Fruit fly (Drosophila melanogaster) whole organism, embryonic: ENCODE measurements around the gene CG44090.
A peak's percentile ranks its signal among the peaks of the same experiment; 100 is the strongest.

ENCODE experiments used
- Atf3 ChIP-seq: fragments of 200-800 bp; sonication (Bioruptor generic); optimal IDR thresholded peaks from 3 replicates; lab custom pipeline; 2016; ENCODE audit warnings: missing biosample characterization, missing genetic modification characterization
- CG10462 ChIP-seq: fragments of 200-800 bp; sonication (Bioruptor generic); optimal IDR thresholded peaks from 2 replicates; lab custom pipeline; 2016; ENCODE audit warnings: missing biosample characterization, missing genetic modification characterization
- CG10654 ChIP-seq: fragments of 200-800 bp; sonication (Bioruptor generic); optimal IDR thresholded peaks from 2 replicates; lab custom pipeline; 2016; ENCODE audit warnings: missing biosample characterization, missing genetic modification characterization
- CG11093 ChIP-seq: fragments of 200-800 bp; sonication (Bioruptor generic); IDR thresholded peaks from 3 replicates; pipeline ENCODE4 v1.3.6; 2022; ENCODE audit warnings: missing biosample characterization, missing genetic modification characterization
- CG11696 ChIP-seq: fragments of 200-800 bp; sonication (Bioruptor generic); IDR thresholded peaks from 2 replicates; pipeline ENCODE4 v1.3.6; 2022; ENCODE audit warnings: missing biosample characterization, missing genetic modification characterization
- CG12219 ChIP-seq: fragments of 200-800 bp; sonication (Bioruptor generic); optimal IDR thresholded peaks from 3 replicates; lab custom pipeline; 2018; ENCODE audit warnings: missing biosample characterization, mild to moderate bottlenecking, missing genetic modification characterization
- CG13296 ChIP-seq: fragments of 200-800 bp; sonication (Bioruptor generic); optimal IDR thresholded peaks from 3 replicates; lab custom pipeline; 2018; ENCODE audit warnings: missing biosample characterization, mild to moderate bottlenecking, missing genetic modification characterization
- CG15073 ChIP-seq: fragments of 200-800 bp; sonication (Bioruptor generic); optimal IDR thresholded peaks from 2 replicates; lab custom pipeline; 2016; ENCODE audit warnings: missing biosample characterization, missing genetic modification characterization
- CG15514 ChIP-seq: fragments of 200-800 bp; sonication (Bioruptor generic); optimal IDR thresholded peaks from 3 replicates; lab custom pipeline; 2017; ENCODE audit warnings: missing biosample characterization, missing genetic modification characterization, mild to moderate bottlenecking, moderate library complexity, missing genetic modification reagents
- CG1602 ChIP-seq: fragments of 200-800 bp; sonication (Bioruptor generic); optimal IDR thresholded peaks from 3 replicates; lab custom pipeline; 2016; ENCODE audit warnings: missing biosample characterization, missing genetic modification characterization
- CG16863 ChIP-seq: fragments of 200-800 bp; sonication (Bioruptor generic); optimal IDR thresholded peaks from 3 replicates; lab custom pipeline; 2016; ENCODE audit warnings: missing biosample characterization, missing genetic modification characterization
- CG3065 ChIP-seq: fragments of 200-800 bp; sonication (Bioruptor generic); optimal IDR thresholded peaks from 2 replicates; lab custom pipeline; 2016; ENCODE audit warnings: missing biosample characterization, missing genetic modification characterization
- CG31224 ChIP-seq: fragments of 200-800 bp; sonication (Bioruptor generic); IDR thresholded peaks from 2 replicates; pipeline ENCODE4 v1.3.6; 2022; ENCODE audit warnings: missing biosample characterization, missing genetic modification characterization
- CG3407 ChIP-seq: fragments of 200-800 bp; sonication (Bioruptor generic); optimal IDR thresholded peaks from 2 replicates; lab custom pipeline; 2018; ENCODE audit warnings: missing biosample characterization, mild to moderate bottlenecking, missing genetic modification characterization
- CG34224 ChIP-seq: fragments of 200-800 bp; sonication (Bioruptor generic); IDR thresholded peaks from 3 replicates; pipeline ENCODE4 v1.3.6; 2022; ENCODE audit warnings: missing biosample characterization, missing genetic modification characterization; ENCODE audit not compliant: partially characterized antibody
- CG6683 ChIP-seq: fragments of 200-800 bp; sonication (Bioruptor generic); optimal IDR thresholded peaks from 2 replicates; lab custom pipeline; 2017; ENCODE audit warnings: missing biosample characterization, mild to moderate bottlenecking, missing genetic modification characterization, missing genetic modification reagents
- CG7745 ChIP-seq: fragments of 200-800 bp; sonication (Bioruptor generic); optimal IDR thresholded peaks from 2 replicates; lab custom pipeline; 2018; ENCODE audit warnings: missing biosample characterization, mild to moderate bottlenecking, missing genetic modification characterization, moderate library complexity
- CG7786 ChIP-seq: fragments of 200-800 bp; sonication (Bioruptor generic); optimal IDR thresholded peaks from 2 replicates; lab custom pipeline; 2016; ENCODE audit warnings: missing biosample characterization, missing genetic modification characterization
- CG8359 ChIP-seq: fragments of 200-800 bp; sonication (Bioruptor generic); optimal IDR thresholded peaks from 2 replicates; lab custom pipeline; 2017; ENCODE audit warnings: missing biosample characterization, mild to moderate bottlenecking, missing genetic modification characterization, borderline replicate concordance
- CG9932 ChIP-seq: fragments of 200-800 bp; sonication (Bioruptor generic); IDR thresholded peaks from 2 replicates; pipeline ENCODE4 v1.3.6; 2022; ENCODE audit warnings: missing biosample characterization, missing genetic modification characterization
- Dll ChIP-seq: fragments of 200-800 bp; sonication (Bioruptor generic); IDR thresholded peaks from 4 replicates; pipeline ENCODE4 v1.3.6; 2022; ENCODE audit warnings: missing biosample characterization, missing genetic modification characterization; ENCODE audit not compliant: partially characterized antibody
- Meics ChIP-seq: fragments of 200-800 bp; sonication (Bioruptor generic); optimal IDR thresholded peaks from 2 replicates; lab custom pipeline; 2017; ENCODE audit warnings: missing biosample characterization, mild to moderate bottlenecking, missing genetic modification characterization
- Neu2 ChIP-seq: fragments of 200-800 bp; sonication (Bioruptor generic); optimal IDR thresholded peaks from 3 replicates; lab custom pipeline; 2016; ENCODE audit warnings: missing biosample characterization, missing genetic modification characterization, borderline replicate concordance
- Nf-YB ChIP-seq: fragments of 200-800 bp; sonication (Bioruptor generic); optimal IDR thresholded peaks from 3 replicates; lab custom pipeline; 2019; ENCODE audit warnings: missing biosample characterization, mild to moderate bottlenecking, missing genetic modification characterization, moderate library complexity
- Ptx1 ChIP-seq: fragments of 200-800 bp; sonication (Bioruptor generic); IDR thresholded peaks from 2 replicates; pipeline ENCODE4 v1.3.6; 2022; ENCODE audit warnings: missing biosample characterization, missing genetic modification characterization
- Ravus ChIP-seq: fragments of 200-800 bp; sonication (Bioruptor generic); IDR thresholded peaks from 2 replicates; pipeline ENCODE4 v1.3.6; 2022; ENCODE audit warnings: missing biosample characterization, missing genetic modification characterization
- Rx ChIP-seq: fragments of 200-800 bp; sonication (Bioruptor generic); IDR thresholded peaks from 2 replicates; pipeline ENCODE4 v1.3.6; 2022; ENCODE audit warnings: missing biosample characterization, missing genetic modification characterization
- Sox100B ChIP-seq: fragments of 200-800 bp; sonication (Bioruptor generic); optimal IDR thresholded peaks from 3 replicates; lab custom pipeline; 2018; ENCODE audit warnings: missing biosample characterization, mild to moderate bottlenecking, missing genetic modification characterization
- Xrp1 ChIP-seq: fragments of 200-800 bp; sonication (Bioruptor generic); IDR thresholded peaks from 2 replicates; pipeline ENCODE4 v1.3.6; 2022; ENCODE audit warnings: missing biosample characterization, missing genetic modification characterization
- chif ChIP-seq, 2 experiments: fragments of 200-800 bp; sonication (Bioruptor generic); optimal IDR thresholded peaks; 3 replicates each; lab custom pipeline; 2016; ENCODE audit warnings: missing biosample characterization in 2 of 2, missing genetic modification characterization in 2 of 2
- disco-r ChIP-seq: fragments of 200-800 bp; sonication (Bioruptor generic); optimal IDR thresholded peaks from 2 replicates; lab custom pipeline; 2016; ENCODE audit warnings: missing biosample characterization, missing genetic modification characterization
- esg ChIP-seq: fragments of 200-800 bp; sonication (Bioruptor generic); conservative IDR thresholded peaks from 2 replicates; pipeline ENCODE4 v1.3.6; 2022; ENCODE audit warnings: missing biosample characterization, missing genetic modification characterization
- fd102C ChIP-seq: fragments of 200-800 bp; sonication (Bioruptor generic); optimal IDR thresholded peaks from 2 replicates; lab custom pipeline; 2018; ENCODE audit warnings: missing biosample characterization, mild to moderate bottlenecking, missing genetic modification characterization, moderate library complexity
- fu2 ChIP-seq: fragments of 200-800 bp; sonication (Bioruptor generic); optimal IDR thresholded peaks from 2 replicates; lab custom pipeline; 2016; ENCODE audit warnings: missing biosample characterization, missing genetic modification characterization
- gcm2 ChIP-seq: fragments of 200-800 bp; sonication (Bioruptor generic); optimal IDR thresholded peaks from 2 replicates; lab custom pipeline; 2016; ENCODE audit warnings: missing biosample characterization, missing genetic modification characterization
- hb ChIP-seq: fragments of 200-800 bp; sonication (Bioruptor generic); IDR thresholded peaks from 3 replicates; pipeline ENCODE4 v1.3.6; 2022; ENCODE audit warnings: missing biosample characterization, missing genetic modification characterization; ENCODE audit not compliant: partially characterized antibody
- knrl ChIP-seq: fragments of 200-800 bp; sonication (Bioruptor generic); IDR thresholded peaks from 3 replicates; pipeline ENCODE4 v1.3.6; 2022; ENCODE audit warnings: missing biosample characterization, missing genetic modification characterization; ENCODE audit not compliant: partially characterized antibody
- lab ChIP-seq: fragments of 200-800 bp; sonication (Bioruptor generic); optimal IDR thresholded peaks from 3 replicates; lab custom pipeline; 2017; ENCODE audit warnings: missing biosample characterization, missing genetic modification characterization, mild to moderate bottlenecking, moderate library complexity, missing genetic modification reagents
- mam ChIP-seq: fragments of 200-800 bp; sonication (Bioruptor generic); optimal IDR thresholded peaks from 3 replicates; lab custom pipeline; 2016; ENCODE audit warnings: missing biosample characterization, missing genetic modification characterization
- nau ChIP-seq: fragments of 200-800 bp; sonication (Bioruptor generic); optimal IDR thresholded peaks from 3 replicates; lab custom pipeline; 2017; ENCODE audit warnings: missing biosample characterization, mild to moderate bottlenecking, missing genetic modification characterization, missing genetic modification reagents
- pb ChIP-seq: fragments of 200-800 bp; sonication (Bioruptor generic); optimal IDR thresholded peaks from 3 replicates; lab custom pipeline; 2016; ENCODE audit warnings: missing biosample characterization, missing genetic modification characterization
- psq ChIP-seq: fragments of 200-800 bp; sonication (Bioruptor generic); optimal IDR thresholded peaks from 2 replicates; lab custom pipeline; 2017; ENCODE audit warnings: missing biosample characterization, missing genetic modification characterization
- repo ChIP-seq: fragments of 200-800 bp; sonication (Bioruptor generic); optimal IDR thresholded peaks from 2 replicates; lab custom pipeline; 2016; ENCODE audit warnings: missing biosample characterization, missing genetic modification characterization
- sima ChIP-seq: fragments of 200-800 bp; sonication (Bioruptor generic); optimal IDR thresholded peaks from 2 replicates; lab custom pipeline; 2016; ENCODE audit warnings: missing biosample characterization, missing genetic modification characterization
- sna ChIP-seq: fragments of 200-800 bp; sonication (Bioruptor generic); IDR thresholded peaks from 2 replicates; pipeline ENCODE4 v1.3.6; 2022; ENCODE audit warnings: missing biosample characterization, missing genetic modification characterization; ENCODE audit not compliant: partially characterized antibody
- tap ChIP-seq: fragments of 200-800 bp; optimal IDR thresholded peaks from 3 replicates; lab custom pipeline; 2019; ENCODE audit warnings: missing biosample characterization, mild to moderate bottlenecking, missing genetic modification characterization, moderate library complexity
- zfh2 ChIP-seq: fragments of 200-800 bp; sonication (Bioruptor generic); optimal IDR thresholded peaks from 2 replicates; lab custom pipeline; 2016; ENCODE audit warnings: missing biosample characterization, missing genetic modification characterization

CG44090 gene

dm6 chr3R:17403618-17404017 is 30.6 kb downstream of the CG44090 start, which contains the start of gene CG34280:
TSS of gene CG34280 (minus strand) at chr3R:17403718.
- no peak for TF ChIP-seq fd102C (GFP tag; lab: Kevin White, UChicago)
- no peak for TF ChIP-seq CG15073 (GFP tag; lab: Kevin White, UChicago)
- TF ChIP-seq CG15514 (GFP tag; lab: Kevin White, UChicago), result no peak
- no peak for TF ChIP-seq chif (GFP tag; optimal IDR thresholded peaks at IDR 0.05; lab: Kevin White, UChicago)
- no peak for TF ChIP-seq Rx (GFP tag; lab: Robert Waterston, UW)
- TF ChIP-seq hb (GFP tag; lab: Robert Waterston, UW), result no peak
- no peak for TF ChIP-seq CG13296 (GFP tag; lab: Kevin White, UChicago)
- TF ChIP-seq CG10462 (GFP tag; lab: Kevin White, UChicago), result no peak
- TF ChIP-seq repo (GFP tag; lab: Kevin White, UChicago), result no peak

DNA sequence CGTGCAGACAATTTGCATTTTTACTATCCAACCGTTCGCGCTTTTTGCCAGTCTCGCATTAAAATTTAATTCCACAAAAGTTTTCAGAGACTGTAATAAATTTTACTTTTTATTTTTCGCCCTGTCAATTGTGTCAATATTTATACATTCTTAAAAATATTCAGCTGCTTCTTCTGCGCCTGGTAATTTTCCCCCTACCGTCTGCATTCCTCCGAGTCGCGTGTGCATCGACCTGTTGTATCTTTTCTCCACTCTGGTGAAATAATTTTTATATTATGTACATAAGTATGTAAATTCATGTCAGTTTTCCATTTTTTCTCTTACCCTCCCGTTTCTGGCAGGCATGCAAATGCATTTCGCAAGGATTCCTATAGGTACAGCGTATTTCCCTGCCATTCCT is 31.0 kb downstream of the CG44090 start, which contains the start of gene CG34279:
Gene CG34279 (minus strand): TSS at position 101 of the 400 bp plus-strand sequence.
- TF ChIP-seq CG7745 (no peak), sima (GFP tag; lab: Kevin White, UChicago) (no peak), gcm2 (no peak), psq (GFP tag; lab: Kevin White, UChicago) (no peak), lab (GFP tag; lab: Kevin White, UChicago) (no peak), CG6683 (GFP tag; lab: Kevin White, UChicago) (no peak), Xrp1 (no peak), nau (GFP tag; lab: Kevin White, UChicago) (no peak), knrl (GFP tag; lab: Robert Waterston, UW) (no peak), Dll (GFP tag; lab: Robert Waterston, UW) (no peak)

- TF ChIP-seq tap (tag; lab: Kevin White, UChicago), result peak; percentile 23
- TF ChIP-seq zfh2, result peak; percentile 13
- peak; percentile 47 for TF ChIP-seq CG8359 (GFP tag; lab: Kevin White, UChicago)
- TF ChIP-seq mam (GFP tag; lab: Kevin White, UChicago), result peak; percentile 69
- no peak for TF ChIP-seq CG13296 (GFP tag; lab: Kevin White, UChicago)
- TF ChIP-seq CG34224 (GFP tag; lab: Robert Waterston, UW), result no peak
- peak; percentile 32; the same call in 1 of the 2 replicates for TF ChIP-seq esg (GFP tag; lab: Robert Waterston, UW)
- peak; percentile 65 for TF ChIP-seq CG16863 (GFP tag; lab: Kevin White, UChicago)
- TF ChIP-seq CG12219 (GFP tag; lab: Kevin White, UChicago), result peak; percentile 43
- TF ChIP-seq CG9932 (GFP tag; lab: Robert Waterston, UW), result peak; percentile 82
- TF ChIP-seq CG7786 (GFP tag; lab: Kevin White, UChicago), result no peak
- TF ChIP-seq Sox100B, result no peak
- peak; percentile 17 for TF ChIP-seq disco-r (GFP tag; lab: Kevin White, UChicago)
- peak; percentile 74 for TF ChIP-seq Meics
- no peak for TF ChIP-seq Nf-YB (GFP tag; lab: Kevin White, UChicago)
- TF ChIP-seq CG3407 (GFP tag; lab: Kevin White, UChicago), result peak; percentile 26
- TF ChIP-seq CG11696, result peak; percentile 44; the same call in 1 of the 2 replicates
- no peak; the same call in 1 of the 2 replicates for TF ChIP-seq Ravus
- TF ChIP-seq pb (GFP tag; lab: Kevin White, UChicago), result peak; percentile 59
- peak; percentile 57 for TF ChIP-seq CG1602
- no peak for TF ChIP-seq sna
- TF ChIP-seq CG10654 (GFP tag; lab: Kevin White, UChicago), result peak; percentile 40
- TF ChIP-seq Neu2 (GFP tag; lab: Kevin White, UChicago), result no peak
- peak; percentile 26 for TF ChIP-seq Atf3 (GFP tag; lab: Kevin White, UChicago)
- peak; percentile 47; the same call in 1 of the 2 replicates for TF ChIP-seq CG31224 (GFP tag; lab: Robert Waterston, UW)
- no peak for TF ChIP-seq CG3065
- TF ChIP-seq fu2, result peak; percentile 27
- TF ChIP-seq CG11093, result peak; percentile 50; the same call in 1 of the 3 replicates
- peak; percentile 81 for TF ChIP-seq Ptx1 (GFP tag; lab: Robert Waterston, UW)
Observed at dm6 chr3R:17402434-17402833, 31.8 kb downstream of the CG44090 start, which contains the start of gene Sur-8. TSS of gene Sur-8 (minus strand) at chr3R:17402515.
